Fruit fly (Drosophila melanogaster) whole organism, embryonic: ENCODE measurements around the gene CG6325.
A peak's percentile ranks its signal among the peaks of the same experiment; 100 is the strongest.

Source experiments
- Atf-2 ChIP-seq: fragments of 200-800 bp; sonication (Bioruptor generic); optimal IDR thresholded peaks from 2 replicates; lab custom pipeline; 2016; ENCODE audit warnings: missing biosample characterization, missing genetic modification characterization
- CG10959 ChIP-seq: fragments of 200-800 bp; sonication (Bioruptor generic); IDR thresholded peaks from 2 replicates; pipeline ENCODE4 v1.3.6; 2022; ENCODE audit warnings: missing biosample characterization, missing genetic modification characterization
- CG11504 ChIP-seq: fragments of 200-800 bp; sonication (Bioruptor generic); optimal IDR thresholded peaks from 3 replicates; lab custom pipeline; 2019; ENCODE audit warnings: missing biosample characterization, mild to moderate bottlenecking, missing genetic modification characterization, moderate library complexity
- CG12391 ChIP-seq: fragments of 200-800 bp; sonication (Bioruptor generic); optimal IDR thresholded peaks from 3 replicates; lab custom pipeline; 2018; ENCODE audit warnings: missing biosample characterization, mild to moderate bottlenecking, missing genetic modification characterization, moderate library complexity
- CG13894 ChIP-seq: fragments of 200-800 bp; sonication (Bioruptor generic); optimal IDR thresholded peaks from 3 replicates; lab custom pipeline; 2018; ENCODE audit warnings: missing biosample characterization, mild to moderate bottlenecking, missing genetic modification characterization, moderate library complexity
- CG14667 ChIP-seq: fragments of 200-800 bp; sonication (Bioruptor generic); IDR thresholded peaks from 2 replicates; pipeline ENCODE4 v1.3.6; 2022; ENCODE audit warnings: missing biosample characterization, missing genetic modification characterization
- CG15696 ChIP-seq: fragments of 200-800 bp; sonication (Bioruptor generic); optimal IDR thresholded peaks from 2 replicates; lab custom pipeline; 2019; ENCODE audit warnings: missing biosample characterization, mild to moderate bottlenecking, missing genetic modification characterization, moderate library complexity
- CG17328 ChIP-seq: fragments of 200-800 bp; sonication (Bioruptor generic); IDR thresholded peaks from 2 replicates; pipeline ENCODE4 v1.3.6; 2022; ENCODE audit warnings: missing biosample characterization, missing genetic modification characterization
- CG33557 ChIP-seq: fragments of 200-800 bp; sonication (Bioruptor generic); optimal IDR thresholded peaks from 2 replicates; lab custom pipeline; 2019; ENCODE audit warnings: missing biosample characterization, mild to moderate bottlenecking, missing genetic modification characterization, moderate library complexity
- CG4328 ChIP-seq: fragments of 200-800 bp; sonication (Bioruptor generic); optimal IDR thresholded peaks from 3 replicates; lab custom pipeline; 2017; ENCODE audit warnings: missing biosample characterization, missing genetic modification reagents, missing genetic modification characterization
- CG7271 ChIP-seq: fragments of 200-800 bp; sonication (Bioruptor generic); optimal IDR thresholded peaks from 2 replicates; lab custom pipeline; 2018; ENCODE audit warnings: missing biosample characterization, mild to moderate bottlenecking, missing genetic modification characterization, moderate library complexity
- CG9215 ChIP-seq: fragments of 200-800 bp; sonication (Bioruptor generic); IDR thresholded peaks from 2 replicates; pipeline ENCODE4 v1.3.6; 2022; ENCODE audit warnings: missing biosample characterization, missing genetic modification characterization
- CG9609 ChIP-seq: fragments of 200-800 bp; sonication (Bioruptor generic); optimal IDR thresholded peaks from 3 replicates; lab custom pipeline; 2016; ENCODE audit warnings: missing biosample characterization, missing genetic modification characterization
- CG9727 ChIP-seq: fragments of 200-800 bp; sonication (Bioruptor generic); optimal IDR thresholded peaks from 3 replicates; lab custom pipeline; 2017; ENCODE audit warnings: missing biosample characterization, mild to moderate bottlenecking, missing genetic modification characterization
- E2f1 ChIP-seq: fragments of 200-800 bp; sonication (Bioruptor generic); IDR thresholded peaks from 2 replicates; pipeline ENCODE4 v1.3.6; 2022; ENCODE audit warnings: missing biosample characterization, missing genetic modification characterization
- Ets65A ChIP-seq: fragments of 200-800 bp; sonication (Bioruptor generic); peaks from one replicate; lab custom pipeline; 2016; ENCODE audit warnings: missing biosample characterization, missing genetic modification characterization
- Hand ChIP-seq: fragments of 200-800 bp; sonication (Bioruptor generic); optimal IDR thresholded peaks from 2 replicates; lab custom pipeline; 2017; ENCODE audit warnings: mild to moderate bottlenecking, missing biosample characterization, missing genetic modification reagents, missing genetic modification characterization
- Lim3 ChIP-seq: fragments of 200-800 bp; sonication (Bioruptor generic); IDR thresholded peaks from 2 replicates; pipeline ENCODE4 v1.3.6; 2022; ENCODE audit warnings: missing biosample characterization, missing genetic modification characterization
- Mes4 ChIP-seq: fragments of 200-800 bp; sonication (Bioruptor generic); optimal IDR thresholded peaks from 2 replicates; lab custom pipeline; 2016; ENCODE audit warnings: missing biosample characterization, missing genetic modification characterization
- NK7.1 ChIP-seq: fragments of 200-800 bp; sonication (Bioruptor generic); optimal IDR thresholded peaks from 3 replicates; lab custom pipeline; 2016; ENCODE audit warnings: missing biosample characterization, missing genetic modification characterization
- Nf-YB ChIP-seq: fragments of 200-800 bp; sonication (Bioruptor generic); optimal IDR thresholded peaks from 3 replicates; lab custom pipeline; 2019; ENCODE audit warnings: missing biosample characterization, mild to moderate bottlenecking, missing genetic modification characterization, moderate library complexity
- Oli ChIP-seq: fragments of 200-800 bp; sonication (Bioruptor generic); optimal IDR thresholded peaks from 2 replicates; lab custom pipeline; 2018; ENCODE audit warnings: missing biosample characterization, mild to moderate bottlenecking, missing genetic modification characterization, moderate library complexity
- Xrp1 ChIP-seq: fragments of 200-800 bp; sonication (Bioruptor generic); IDR thresholded peaks from 2 replicates; pipeline ENCODE4 v1.3.6; 2022; ENCODE audit warnings: missing biosample characterization, missing genetic modification characterization
- ara ChIP-seq: fragments of 200-800 bp; sonication (Bioruptor generic); IDR thresholded peaks from 2 replicates; pipeline ENCODE4 v1.3.6; 2022; ENCODE audit warnings: missing biosample characterization, missing genetic modification characterization
- az2 ChIP-seq: fragments of 200-800 bp; sonication (Bioruptor generic); optimal IDR thresholded peaks from 3 replicates; lab custom pipeline; 2016; ENCODE audit warnings: missing biosample characterization, missing genetic modification characterization
- cg ChIP-seq: fragments of 200-800 bp; sonication (Bioruptor generic); optimal IDR thresholded peaks from 3 replicates; lab custom pipeline; 2019; ENCODE audit warnings: missing biosample characterization, mild to moderate bottlenecking, missing genetic modification characterization, moderate library complexity
- crol ChIP-seq: fragments of 200-800 bp; sonication (Bioruptor generic); IDR thresholded peaks from 2 replicates; pipeline ENCODE4 v1.3.6; 2022; ENCODE audit warnings: missing biosample characterization, missing genetic modification characterization
- dmrt11E ChIP-seq: fragments of 200-800 bp; sonication (Bioruptor generic); optimal IDR thresholded peaks from 3 replicates; lab custom pipeline; 2018; ENCODE audit warnings: missing biosample characterization, mild to moderate bottlenecking, missing genetic modification characterization, moderate library complexity
- dysf ChIP-seq: fragments of 200-800 bp; sonication (Bioruptor generic); IDR thresholded peaks from 3 replicates; pipeline ENCODE4 v1.3.6; 2022; ENCODE audit warnings: missing biosample characterization, missing genetic modification characterization
- ewg ChIP-seq: fragments of 200-800 bp; sonication (Bioruptor generic); optimal IDR thresholded peaks from 3 replicates; lab custom pipeline; 2017; ENCODE audit warnings: mild to moderate bottlenecking, missing biosample characterization, missing genetic modification reagents, missing genetic modification characterization
- ftz-f1 ChIP-seq: fragments of 200-800 bp; sonication (Bioruptor generic); optimal IDR thresholded peaks from 2 replicates; lab custom pipeline; 2016; ENCODE audit warnings: missing biosample characterization, missing genetic modification characterization
- gsb-n ChIP-seq: fragments of 200-800 bp; sonication (Bioruptor generic); optimal IDR thresholded peaks from 3 replicates; lab custom pipeline; 2018; ENCODE audit warnings: missing biosample characterization, mild to moderate bottlenecking, missing genetic modification characterization
- hb ChIP-seq: fragments of 200-800 bp; sonication (Bioruptor generic); IDR thresholded peaks from 3 replicates; pipeline ENCODE4 v1.3.6; 2022; ENCODE audit warnings: missing biosample characterization, missing genetic modification characterization; ENCODE audit not compliant: partially characterized antibody
- hbn ChIP-seq: fragments of 200-800 bp; sonication (Bioruptor generic); IDR thresholded peaks from 2 replicates; pipeline ENCODE4 v1.3.6; 2022; ENCODE audit warnings: missing biosample characterization, missing genetic modification characterization; ENCODE audit not compliant: partially characterized antibody
- hkb ChIP-seq, 2 experiments: fragments of 200-800 bp in 1 of 2; fragments of >200 bp in 1 of 2; sonication (Bioruptor generic) in 1 of 2; IDR thresholded peaks in 1 of 2; optimal IDR thresholded peaks in 1 of 2; 2 replicates each; pipeline versions ENCODE4 v1.3.6 to Lab custom; 2017 to 2022; ENCODE audit warnings: missing biosample characterization in 1 of 2, missing genetic modification characterization in 1 of 2
- lola ChIP-seq, 3 experiments: fragments of >200 bp in 2 of 3; fragments of 200-800 bp in 1 of 3; sonication (Bioruptor generic) in 1 of 3; optimal IDR thresholded peaks; 2 replicates each; lab custom pipeline; 2017 to 2019; ENCODE audit warnings: missing biosample characterization in 3 of 3, missing genetic modification characterization in 3 of 3, mild to moderate bottlenecking in 1 of 3, moderate library complexity in 1 of 3
- maf-S ChIP-seq: fragments of 200-800 bp; sonication (Bioruptor generic); optimal IDR thresholded peaks from 2 replicates; lab custom pipeline; 2016; ENCODE audit warnings: missing biosample characterization, missing genetic modification characterization
- nerfin-1 ChIP-seq: fragments of 200-800 bp; sonication (Bioruptor generic); optimal IDR thresholded peaks from 3 replicates; lab custom pipeline; 2019; ENCODE audit warnings: missing biosample characterization, mild to moderate bottlenecking, missing genetic modification characterization, moderate library complexity
- pfk ChIP-seq: fragments of 200-800 bp; sonication (Bioruptor generic); optimal IDR thresholded peaks from 2 replicates; lab custom pipeline; 2018; ENCODE audit warnings: missing biosample characterization, mild to moderate bottlenecking, missing genetic modification characterization, moderate library complexity
- phol ChIP-seq: fragments of 200-800 bp; sonication (Bioruptor generic); optimal IDR thresholded peaks from 3 replicates; lab custom pipeline; 2018; ENCODE audit warnings: missing biosample characterization, mild to moderate bottlenecking, missing genetic modification characterization, moderate library complexity
- prd ChIP-seq, 3 experiments: fragments of >200 bp in 2 of 3; fragments of 200-800 bp in 1 of 3; sonication (Bioruptor generic) in 1 of 3; optimal IDR thresholded peaks in 2 of 3; IDR thresholded peaks in 1 of 3; 2 replicates in 2 of 3; 3 replicates in 1 of 3; pipeline versions ENCODE4 v1.3.6 to Lab custom; 2017 to 2022; ENCODE audit warnings: missing biosample characterization in 1 of 3, missing genetic modification characterization in 1 of 3
- row ChIP-seq: fragments of 200-800 bp; sonication (Bioruptor generic); IDR thresholded peaks from 3 replicates; pipeline ENCODE4 v1.3.6; 2022; ENCODE audit warnings: missing biosample characterization, missing genetic modification characterization
- tin ChIP-seq: fragments of 200-800 bp; sonication (Bioruptor generic); optimal IDR thresholded peaks from 3 replicates; lab custom pipeline; 2016; ENCODE audit warnings: missing biosample characterization, missing genetic modification characterization
- trem ChIP-seq: fragments of 200-800 bp; optimal IDR thresholded peaks from 3 replicates; lab custom pipeline; 2019; ENCODE audit warnings: missing biosample characterization, mild to moderate bottlenecking, missing genetic modification characterization, moderate library complexity
- trh ChIP-seq: fragments of 200-800 bp; sonication (Bioruptor generic); optimal IDR thresholded peaks from 2 replicates; lab custom pipeline; 2016; ENCODE audit warnings: missing biosample characterization, missing genetic modification characterization
- zen ChIP-seq: fragments of 200-800 bp; sonication (Bioruptor generic); optimal IDR thresholded peaks from 3 replicates; lab custom pipeline; 2018; ENCODE audit warnings: missing biosample characterization, mild to moderate bottlenecking, missing genetic modification characterization, moderate library complexity
- zf30C ChIP-seq: fragments of 200-800 bp; sonication (Bioruptor generic); optimal IDR thresholded peaks from 3 replicates; lab custom pipeline; 2018; ENCODE audit warnings: missing biosample characterization, mild to moderate bottlenecking, missing genetic modification characterization

Gene CG6325

dm6 chr3R:10370495-10370894, 36.6 kb downstream of the CG6325 start (continued):
- TF ChIP-seq CG15696 (tag; lab: Kevin White, UChicago) (peak; percentile 29), nerfin-1 (peak; percentile 61), row (GFP tag; lab: Robert Waterston, UW) (peak; percentile 49; the same call in 2 of the 3 replicates), hkb (optimal IDR thresholded peaks at IDR 0.05; lab: Kevin White, UChicago) (no peak), hkb (GFP tag; IDR thresholded peaks at IDR 0.05; lab: Robert Waterston, UW) (0 out of 2 replicates have a peak, but pooled peaks have one; percentile 22), CG11504 (tag; lab: Kevin White, UChicago) (peak; percentile 49), prd (optimal IDR thresholded peaks at IDR 0.05; lab: Kevin White, UChicago) (no peak), prd (GFP tag; IDR thresholded peaks at IDR 0.05; lab: Robert Waterston, UW) (peak; percentile 80; the same call in 2 of the 3 replicates), E2f1 (GFP tag; lab: Robert Waterston, UW) (peak; percentile 35; the same call in 1 of the 2 replicates), CG14667 (GFP tag; lab: Robert Waterston, UW) (0 out of 2 replicates have a peak, but pooled peaks have one; percentile 27), az2 (GFP tag; lab: Kevin White, UChicago) (peak; percentile 28), CG7271 (peak; percentile 14), zen (tag; lab: Kevin White, UChicago) (peak; percentile 78), CG9727 (GFP tag; lab: Kevin White, UChicago) (peak; percentile 33), CG10959 (GFP tag; lab: Robert Waterston, UW) (peak; percentile 27; the same call in 1 of the 2 replicates), ara (GFP tag; lab: Robert Waterston, UW) (peak; percentile 59), lola (GFP tag; optimal IDR thresholded peaks at IDR 0.05; lab: Kevin White, UChicago) (peak in 1 of 3 experiments; percentile 68), Lim3 (GFP tag; lab: Robert Waterston, UW) (no peak), hb (GFP tag; lab: Robert Waterston, UW) (no peak), dysf (GFP tag; lab: Robert Waterston, UW) (peak; percentile 23; the same call in 1 of the 3 replicates), CG12391 (tag; lab: Kevin White, UChicago) (peak; percentile 35), Ets65A (GFP tag; lab: Kevin White, UChicago) (peak; percentile 92), gsb-n (peak; percentile 40), trh (GFP tag; lab: Kevin White, UChicago) (no peak), phol (peak; percentile 52), dmrt11E (tag; lab: Kevin White, UChicago) (peak; percentile 69), Oli (tag; lab: Kevin White, UChicago) (no peak), hbn (no peak), Xrp1 (peak; percentile 63), tin (GFP tag; lab: Kevin White, UChicago) (peak; percentile 42), zf30C (GFP tag; lab: Kevin White, UChicago) (peak; percentile 13), CG17328 (GFP tag; lab: Robert Waterston, UW) (0 out of 2 replicates have a peak, but pooled peaks have one; percentile 22), Mes4 (GFP tag; lab: Kevin White, UChicago) (no peak), CG33557 (GFP tag; lab: Kevin White, UChicago) (peak; percentile 30), cg (GFP tag; lab: Kevin White, UChicago) (no peak), CG9215 (no peak)
- TF ChIP-seq, all 482 proteins: peak for 51

DNA sequence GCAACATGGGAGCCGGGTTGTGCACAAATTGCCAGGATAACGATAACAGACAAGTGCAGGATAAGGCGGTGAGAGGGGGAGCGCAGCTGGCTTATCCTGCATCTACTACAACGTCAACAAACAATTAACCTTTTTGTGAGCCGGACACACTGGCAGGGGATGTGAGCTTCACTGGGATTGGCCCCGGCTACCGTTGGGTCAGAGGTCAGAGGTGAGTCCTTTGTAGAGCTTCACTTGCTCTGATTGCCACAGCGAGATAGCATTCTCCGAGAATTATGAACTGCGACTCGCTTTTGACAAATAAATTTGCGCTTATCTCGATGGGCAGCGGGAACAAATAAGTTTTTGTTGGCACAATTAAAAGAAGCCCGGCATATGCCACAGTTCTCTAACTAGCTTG, 37.3 kb downstream of the CG6325 start:
- TF ChIP-seq CG10959 (GFP tag; lab: Robert Waterston, UW) (0 out of 2 replicates have a peak, but pooled peaks have one; percentile 34), maf-S (GFP tag; lab: Kevin White, UChicago) (no peak)

- no peak for TF ChIP-seq CG13894 (tag; lab: Kevin White, UChicago)
- no peak for TF ChIP-seq ftz-f1
- no peak for TF ChIP-seq Hand (GFP tag; lab: Kevin White, UChicago)
- no peak for TF ChIP-seq NK7.1 (GFP tag; lab: Kevin White, UChicago)
- TF ChIP-seq Ets65A (GFP tag; lab: Kevin White, UChicago) = peak; percentile 27
- no peak for TF ChIP-seq trem (tag; lab: Kevin White, UChicago)
- TF ChIP-seq crol (GFP tag; lab: Robert Waterston, UW) = peak; percentile 47
- TF ChIP-seq pfk (GFP tag; lab: Kevin White, UChicago) = no peak
- TF ChIP-seq CG4328 = no peak
- TF ChIP-seq Nf-YB (GFP tag; lab: Kevin White, UChicago) = peak; percentile 98
- peak; percentile 49 for TF ChIP-seq ewg (GFP tag; lab: Kevin White, UChicago)
- no peak for TF ChIP-seq CG9609 (GFP tag; lab: Kevin White, UChicago)
- TF ChIP-seq Atf-2 (GFP tag; lab: Kevin White, UChicago) = no peak
Observed at dm6 chr3R:10368251-10368650, 38.8 kb downstream of the CG6325 start.
